Worm (Caenorhabditis elegans) whole organism, L1 larva: ENCODE results near the gene Y34B4A.4.

Experiments used
- fos-1 ChIP-seq: fragments of 150-350 bp; optimal IDR thresholded peaks from 2 replicates; lab custom pipeline; 2014; ENCODE audit warnings: missing biosample characterization, missing genetic modification characterization
- jun-1 ChIP-seq: fragments of 150-350 bp; optimal IDR thresholded peaks from 2 replicates; lab custom pipeline; 2014; ENCODE audit warnings: missing biosample characterization, missing genetic modification reagents, missing genetic modification characterization
- sup-37 ChIP-seq: fragments of 200-800 bp; sonication (Bioruptor generic); optimal IDR thresholded peaks from 2 replicates; lab custom pipeline; 2018; ENCODE audit warnings: mild to moderate bottlenecking, missing genetic modification characterization, missing compliant biosample characterization
- unc-62 ChIP-seq: fragments of 150-350 bp; optimal IDR thresholded peaks from 2 replicates; lab custom pipeline; 2014; ENCODE audit warnings: missing biosample characterization, missing genetic modification reagents, missing genetic modification characterization

ce11 chrX:5218323-5218722 is 45.8 kb upstream of the Y34B4A.4 start:
- TF ChIP-seq fos-1 (tag; lab: Kevin White, UChicago) (no peak), sup-37 (GFP tag; lab: Kevin White, UChicago) (no peak), unc-62 (GFP tag; lab: Kevin White, UChicago) (no peak), jun-1 (tag; lab: Kevin White, UChicago) (no peak)
